Worm (Caenorhabditis elegans): ENCODE results near the gene mrps-22.

DNA sequence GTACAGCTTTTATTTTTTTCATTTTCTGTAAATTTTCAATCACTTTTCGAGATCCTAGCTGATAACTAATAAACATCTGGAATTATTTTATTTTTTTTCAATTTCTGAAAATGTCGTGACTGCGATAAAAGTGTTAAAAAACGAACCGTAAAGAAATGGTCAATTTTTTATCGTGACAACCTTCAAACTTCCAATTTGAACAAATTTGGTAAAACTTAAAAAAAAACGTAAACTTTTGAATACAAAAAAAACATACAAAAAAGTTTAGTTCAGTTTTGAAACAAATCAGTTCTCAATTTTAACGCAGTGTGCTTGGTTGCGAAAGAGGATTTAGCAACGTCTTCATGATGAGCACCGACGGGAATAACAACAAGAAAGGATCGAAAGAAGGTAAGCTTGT lies 10.5 kb upstream of the mrps-22 start, which contains the start of gene C06A1.3:
- TF ChIP-seq nhr-77 (tag; optimal IDR thresholded peaks at IDR 0.05) (no peak), ceh-82 (tag; optimal IDR thresholded peaks at IDR 0.05) (no peak), nhr-85 (tag) (no peak), hlh-17 (GFP tag; optimal IDR thresholded peaks at IDR 0.05; ENCODE audit: borderline replicate concordance) (no peak), tbx-2 (tag; optimal IDR thresholded peaks at IDR 0.05) (no peak), egl-27 (tag; optimal IDR thresholded peaks at IDR 0.05) (no peak), pqm-1 (tag; optimal IDR thresholded peaks at IDR 0.05) (no peak), C34B4.2 (tag; optimal IDR thresholded peaks at IDR 0.05) (no peak), lin-13 (GFP tag; optimal IDR thresholded peaks at IDR 0.05) (no peak), lsy-2 (tag; optimal IDR thresholded peaks at IDR 0.05) (no peak), fos-1 (tag; optimal IDR thresholded peaks at IDR 0.05) (no peak), dpl-1 (GFP tag; optimal IDR thresholded peaks at IDR 0.05) (no peak), zag-1 (tag; optimal IDR thresholded peaks at IDR 0.05) (no peak), unc-62 (GFP tag; optimal IDR thresholded peaks at IDR 0.05) (no peak)
